Fruit fly (Drosophila melanogaster): ENCODE data around the gene CG34357.

CG34357 gene

DNA sequence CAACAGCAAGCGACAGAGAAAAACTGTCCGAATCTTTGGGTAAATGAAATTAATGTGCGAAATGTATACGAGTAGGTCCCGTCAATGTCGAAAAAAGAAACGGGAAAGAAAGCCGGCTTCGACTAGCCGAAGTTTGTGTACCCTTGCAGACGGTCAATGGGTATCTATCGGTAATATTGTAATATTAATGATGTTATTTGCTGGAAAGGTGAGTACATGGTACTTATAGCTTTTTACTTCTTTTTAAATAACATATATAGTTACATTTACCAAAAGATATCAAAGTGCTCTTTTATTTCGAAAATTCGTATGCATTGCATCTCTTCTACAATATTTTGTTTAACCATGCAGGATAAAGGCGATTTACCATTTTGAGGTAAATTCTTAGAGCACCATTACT is 81.9 kb downstream of the CG34357 start:
- no peak for TF ChIP-seq CTCF (optimal IDR thresholded peaks at IDR 0.05)
- no peak for TF ChIP-seq CG8478 (optimal IDR thresholded peaks at IDR 0.05)

DNA sequence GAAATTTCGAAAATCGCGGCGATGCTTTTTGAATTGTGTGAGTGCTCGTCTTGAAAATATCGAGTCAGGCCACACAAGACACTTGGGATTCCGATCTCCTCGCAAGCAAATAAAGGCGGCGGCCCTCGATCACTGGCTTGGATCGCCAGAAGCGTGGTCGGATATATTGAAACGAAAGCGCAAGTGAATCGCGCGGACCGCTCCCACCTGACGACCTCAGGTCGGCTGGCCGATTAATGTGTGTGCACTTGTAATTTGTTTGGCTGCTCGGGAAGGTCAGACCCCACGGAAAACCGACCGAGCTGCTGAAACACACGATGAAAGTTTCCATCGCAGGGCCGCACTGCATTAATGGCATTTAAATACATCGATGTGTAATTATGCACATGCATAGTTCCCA is 82.5 kb downstream of the CG34357 start:
- TF ChIP-seq CG8478 (optimal IDR thresholded peaks at IDR 0.05) (no peak), CTCF (optimal IDR thresholded peaks at IDR 0.05) (no peak)

DNA sequence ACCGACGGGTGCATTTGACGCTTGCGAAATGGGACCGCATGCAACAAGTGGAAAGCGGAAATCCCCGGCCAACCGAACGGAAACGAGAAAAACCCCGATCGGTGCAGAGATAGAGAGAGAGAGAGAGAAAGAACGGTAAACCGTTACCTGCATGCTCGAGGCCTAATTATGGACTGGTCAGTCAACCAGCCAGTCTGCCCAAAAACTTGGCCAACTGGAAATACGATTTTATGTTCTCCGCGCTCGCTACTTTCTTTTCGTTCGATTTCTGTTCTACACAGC is 85.2 kb downstream of the CG34357 start:
- TF ChIP-seq CTCF (optimal IDR thresholded peaks at IDR 0.05), result no peak
- no peak for TF ChIP-seq CG8478 (optimal IDR thresholded peaks at IDR 0.05)

DNA sequence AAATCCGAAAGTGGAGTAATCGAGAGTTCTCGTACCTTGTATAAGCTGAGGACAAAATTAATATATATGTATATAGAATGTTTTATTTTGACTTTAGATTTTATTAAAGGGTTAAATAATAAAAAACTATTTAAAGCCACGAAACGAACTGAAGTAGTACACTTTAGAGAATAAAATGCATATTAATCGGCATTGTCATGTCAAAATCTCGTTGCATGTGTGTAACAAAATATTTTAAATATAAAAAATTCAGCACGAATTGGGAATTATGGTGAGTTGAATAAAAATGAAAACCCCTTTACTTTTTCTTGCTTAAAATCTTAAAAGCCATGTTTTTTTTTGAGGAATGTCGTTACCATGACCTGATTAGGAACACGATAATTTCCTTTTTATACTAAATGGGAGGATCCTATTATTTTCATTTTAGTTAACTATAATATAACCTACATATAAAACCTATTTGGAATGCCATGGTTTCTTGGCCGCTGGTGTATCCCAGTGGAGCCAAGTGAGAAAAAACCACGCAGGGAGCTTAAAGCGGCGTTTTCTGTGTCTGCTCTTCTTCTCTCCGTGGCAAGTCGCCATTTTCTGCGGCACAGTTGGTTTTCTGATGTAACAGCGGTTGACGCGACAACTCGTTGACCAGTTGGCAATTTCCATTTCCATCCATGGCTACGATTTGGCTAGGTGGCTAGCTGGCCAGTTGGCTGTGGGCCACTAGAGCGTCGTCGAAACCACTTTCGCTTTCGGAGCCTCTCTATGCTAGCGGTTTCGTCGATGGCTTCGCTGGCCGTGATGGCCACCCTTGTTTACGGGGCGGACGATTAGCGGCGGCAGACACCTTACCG is 85.8 kb downstream of the CG34357 start:
- no peak for TF ChIP-seq CTCF (optimal IDR thresholded peaks at IDR 0.05)

DNA sequence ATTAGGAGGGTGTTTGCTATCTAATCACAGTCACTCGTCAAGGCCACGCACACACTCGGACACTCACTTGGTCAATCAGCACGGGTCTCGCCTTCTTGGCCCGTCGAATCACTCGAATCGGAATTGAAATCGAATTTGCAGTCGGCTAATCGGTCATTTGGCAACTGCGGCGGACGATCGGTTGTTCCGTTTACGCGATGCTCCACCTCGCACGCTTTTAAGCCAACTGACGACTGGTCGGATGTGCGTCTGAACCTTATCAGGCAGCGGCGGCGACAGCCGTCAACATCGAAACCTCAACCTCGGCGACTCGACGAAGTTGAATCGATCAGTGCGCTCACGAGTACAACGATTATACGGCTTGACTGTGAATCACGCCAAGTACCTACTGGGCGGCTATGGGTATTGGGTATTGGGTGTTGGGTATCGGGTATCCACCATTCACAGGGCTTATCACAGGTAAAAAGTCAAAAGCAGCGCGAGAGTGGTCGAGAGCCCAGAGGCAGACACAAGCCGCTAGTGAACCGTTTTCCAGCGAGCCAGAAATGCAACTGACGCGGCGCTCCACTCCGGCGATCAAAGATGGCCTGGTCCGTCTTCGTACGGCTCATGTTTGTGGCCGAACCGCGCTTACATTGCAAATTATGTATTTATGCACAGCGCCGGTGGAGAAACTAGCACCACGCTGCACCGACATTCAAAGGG is 86.7 kb downstream of the CG34357 start:
- TF ChIP-seq CG8478 (optimal IDR thresholded peaks at IDR 0.05) (no peak), CTCF (optimal IDR thresholded peaks at IDR 0.05) (no peak)

DNA sequence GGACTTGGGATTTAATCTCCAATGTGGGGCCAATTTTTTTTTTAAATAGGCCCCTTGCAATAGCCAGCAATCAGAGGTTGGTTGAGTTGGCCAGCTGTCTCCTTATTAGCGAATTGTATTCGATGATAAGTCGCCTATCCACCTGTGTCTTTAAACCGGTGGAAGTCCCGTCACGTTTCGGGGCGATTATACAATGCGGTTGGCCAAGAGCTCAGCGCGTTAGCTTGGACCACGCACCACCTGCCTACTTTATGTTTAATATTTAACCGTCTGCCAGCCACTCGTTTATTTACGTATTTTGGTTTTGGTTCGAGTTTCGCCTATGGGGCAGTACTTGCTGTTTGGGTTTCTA is 87.2 kb downstream of the CG34357 start:
- TF ChIP-seq CG8478 (optimal IDR thresholded peaks at IDR 0.05), result no peak
- TF ChIP-seq CTCF (optimal IDR thresholded peaks at IDR 0.05), result no peak

DNA sequence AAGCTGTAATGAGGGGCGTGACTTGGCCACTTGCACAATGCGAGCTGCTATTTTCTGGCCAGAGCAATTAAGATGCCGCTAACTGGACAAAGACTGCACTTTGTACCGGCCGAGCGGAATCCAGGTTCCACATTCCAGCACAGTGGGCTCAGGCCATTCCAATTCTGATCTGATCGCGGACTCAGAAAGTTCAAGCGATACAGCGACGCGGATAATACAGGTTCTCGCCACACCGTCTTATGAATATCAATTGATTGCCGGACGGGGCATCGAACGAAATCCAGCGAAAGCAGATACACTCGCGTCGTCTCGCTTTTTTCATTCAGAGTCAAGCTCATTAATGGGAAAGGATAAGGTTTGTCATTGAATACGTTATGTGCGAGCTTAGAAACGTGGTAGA is 88.9 kb downstream of the CG34357 start:
- no peak for TF ChIP-seq CG8478 (optimal IDR thresholded peaks at IDR 0.05)
- no peak for TF ChIP-seq CTCF (optimal IDR thresholded peaks at IDR 0.05)

DNA sequence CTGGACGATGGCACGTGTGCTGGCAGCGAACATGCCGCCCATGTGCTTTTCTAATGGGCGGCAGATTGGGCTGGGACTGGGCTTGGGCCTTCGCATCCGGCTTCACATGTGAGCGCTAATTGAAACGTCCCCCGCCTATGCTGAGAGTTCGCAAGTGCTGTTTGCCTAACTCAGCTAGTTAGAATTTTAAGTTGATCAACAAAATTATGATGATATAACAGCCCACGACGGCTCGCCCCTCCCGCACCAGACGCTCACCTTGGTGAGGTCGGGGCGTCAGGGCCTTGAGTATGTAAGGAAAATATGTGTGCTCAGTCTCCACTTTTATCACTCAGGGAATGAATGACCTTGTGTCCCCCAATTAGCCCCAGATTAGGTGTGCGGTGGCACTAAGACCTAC is 91.0 kb downstream of the CG34357 start:
- TF ChIP-seq CG8478 (optimal IDR thresholded peaks at IDR 0.05), result no peak
- TF ChIP-seq CTCF (optimal IDR thresholded peaks at IDR 0.05), result no peak

DNA sequence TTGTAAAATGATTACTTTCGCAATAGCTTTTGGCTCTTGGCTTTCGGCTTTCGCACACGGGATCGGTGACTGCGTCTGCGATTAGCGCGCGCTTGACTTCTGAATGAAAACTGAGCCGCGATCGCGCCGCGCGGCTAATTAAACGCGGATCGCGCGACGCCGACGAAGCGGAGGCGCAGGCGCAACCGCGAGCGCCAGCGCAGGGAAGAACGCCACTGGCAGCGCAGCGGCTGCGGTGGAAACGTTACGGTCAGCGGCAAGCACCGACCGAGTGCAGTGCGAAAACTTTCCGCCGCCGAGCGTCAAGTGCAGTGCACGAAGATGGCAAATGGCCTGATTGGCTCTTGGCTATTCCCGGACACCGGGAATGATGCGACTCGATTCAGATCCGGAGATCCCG is 95.1 kb downstream of the CG34357 start, which contains the start of gene CG31522:
CG31522 (minus strand) TSS at position 101 of the 400 bp plus-strand sequence.
- TF ChIP-seq CG8478 (optimal IDR thresholded peaks at IDR 0.05) (no peak), CTCF (optimal IDR thresholded peaks at IDR 0.05) (no peak)

DNA sequence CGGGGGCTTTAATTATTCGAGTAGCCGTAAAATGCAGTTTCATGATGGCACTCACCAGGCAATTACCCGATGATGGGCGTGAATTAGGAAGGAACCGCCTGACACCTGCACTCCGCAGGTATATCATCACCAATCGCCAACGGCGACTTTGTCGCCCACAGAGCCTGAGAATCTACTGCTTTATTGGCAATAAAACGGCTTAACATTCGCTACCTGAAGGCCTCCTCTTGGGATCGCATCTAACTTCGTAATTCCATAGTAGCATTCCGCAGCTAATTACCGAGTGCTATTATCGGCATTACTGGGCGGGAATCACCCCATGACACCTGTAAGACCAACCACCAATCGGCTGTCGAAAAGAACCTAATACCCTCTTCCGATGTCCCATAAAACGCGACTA is 99.6 kb downstream of the CG34357 start:
- no peak for TF ChIP-seq CG8478 (optimal IDR thresholded peaks at IDR 0.05)
- no peak for TF ChIP-seq CTCF (optimal IDR thresholded peaks at IDR 0.05)

DNA sequence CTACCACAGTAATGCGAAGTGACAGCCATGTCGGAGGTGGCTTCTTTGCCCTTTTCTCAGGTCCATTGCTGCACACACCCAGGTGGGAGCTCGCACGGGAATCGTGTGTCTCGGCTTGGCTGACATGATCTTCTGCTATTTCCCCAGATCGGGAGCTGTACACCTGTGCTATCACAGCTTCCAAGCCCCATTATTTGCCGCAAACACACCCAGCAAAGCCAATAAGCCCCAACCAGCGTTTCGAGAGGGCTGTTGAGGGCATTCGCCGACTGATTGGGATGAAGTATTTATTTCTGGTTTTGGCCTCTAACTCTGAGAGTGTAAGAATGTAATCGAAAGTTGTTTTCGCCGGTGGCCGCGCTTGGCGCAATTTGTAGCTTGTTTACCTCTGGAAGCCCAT is 100.2 kb downstream of the CG34357 start:
- TF ChIP-seq CTCF (optimal IDR thresholded peaks at IDR 0.05) (no peak), CG8478 (optimal IDR thresholded peaks at IDR 0.05) (no peak)

DNA sequence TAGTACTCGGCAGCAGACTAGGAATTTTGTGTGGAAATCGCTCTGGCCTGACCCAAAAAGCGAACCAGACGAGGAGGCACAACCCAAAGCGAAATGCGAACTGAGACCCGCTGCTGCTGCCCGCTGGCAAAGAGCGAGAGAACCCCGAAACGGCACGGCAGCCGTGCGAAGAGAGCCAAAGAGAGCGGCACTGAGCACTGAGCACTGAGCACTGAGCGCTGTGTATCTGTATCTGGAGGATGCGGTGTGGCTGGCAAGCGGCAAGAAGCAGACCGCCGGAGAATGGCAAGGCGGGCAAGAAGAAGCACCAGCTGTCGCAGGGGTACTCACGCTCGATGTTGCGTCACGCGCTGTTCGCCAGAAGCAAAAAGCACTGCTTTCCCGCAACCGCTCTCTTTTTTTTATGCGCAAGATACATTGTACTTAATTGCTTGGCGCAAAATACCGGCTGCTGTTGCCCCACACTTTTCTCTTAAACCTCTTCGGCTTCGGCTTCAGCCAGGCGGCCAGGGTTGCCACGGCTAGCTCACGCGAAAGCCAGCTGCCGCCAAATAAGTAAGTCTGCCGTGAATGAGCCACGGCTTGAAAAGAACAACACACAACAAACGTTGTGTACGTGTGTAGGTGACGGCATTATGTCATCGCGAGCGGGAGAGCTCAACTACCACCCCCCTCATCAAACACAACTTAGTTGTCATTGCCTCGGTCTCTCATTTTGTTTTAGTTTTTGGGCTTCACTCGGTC is 104.5 kb downstream of the CG34357 start:
- TF ChIP-seq CG8478 (optimal IDR thresholded peaks at IDR 0.05) (no peak), CTCF (optimal IDR thresholded peaks at IDR 0.05) (peak in 1 of 2 experiments; percentile 4)

DNA sequence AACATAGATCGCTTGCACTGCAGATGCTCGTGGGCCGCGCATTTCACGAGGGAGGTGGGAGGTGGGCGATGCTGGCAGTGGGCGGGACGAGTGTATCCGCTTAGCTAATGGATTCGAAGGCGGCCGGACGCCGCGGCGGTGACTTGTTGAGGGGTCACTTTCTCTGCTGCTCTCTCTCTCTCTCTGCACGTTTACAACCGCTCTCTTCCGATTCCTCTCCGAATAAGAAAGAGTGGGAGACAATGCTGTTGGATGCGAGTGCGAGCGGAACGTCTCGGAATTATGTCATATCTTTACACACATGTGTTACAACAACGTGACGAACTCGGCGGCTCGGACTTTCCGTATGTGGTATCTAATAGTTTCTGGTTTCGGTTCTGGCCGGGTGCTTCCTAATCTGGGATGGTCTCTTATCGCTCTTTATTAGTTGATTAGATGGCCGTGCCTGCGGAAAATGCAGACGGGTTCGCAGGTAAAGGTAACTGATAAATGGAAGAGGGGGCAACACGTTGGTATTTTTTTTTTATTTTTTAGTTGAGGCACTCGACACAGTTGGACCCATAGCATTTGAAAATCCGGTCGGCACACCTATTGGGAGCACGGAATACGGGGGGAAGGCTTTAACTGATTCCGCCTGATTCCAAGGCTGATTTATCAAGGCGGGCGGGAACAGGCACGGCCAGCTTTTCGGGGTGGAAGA is 105.4 kb downstream of the CG34357 start:
- TF ChIP-seq CTCF (optimal IDR thresholded peaks at IDR 0.05), result no peak
- TF ChIP-seq CG8478 (optimal IDR thresholded peaks at IDR 0.05), result no peak

DNA sequence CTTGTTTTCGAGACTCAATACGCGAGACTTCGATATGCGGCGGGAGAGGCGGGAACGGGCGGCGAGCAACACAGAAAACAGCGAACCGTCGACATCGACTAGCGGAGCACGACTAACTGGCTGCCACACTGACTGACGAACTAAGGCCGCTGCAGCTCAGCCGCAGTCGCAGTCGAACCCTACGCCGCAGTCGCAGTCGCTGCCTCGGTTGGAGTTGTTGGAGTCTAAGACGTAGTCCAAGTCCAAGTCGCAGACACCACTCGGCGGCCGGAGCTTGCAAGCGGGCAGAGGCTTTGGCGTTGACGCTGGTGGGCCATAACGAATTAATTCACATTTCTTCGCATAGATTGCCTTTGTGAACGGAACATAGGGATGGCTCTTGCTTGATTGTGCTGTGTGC is 107.1 kb downstream of the CG34357 start:
- TF ChIP-seq CTCF (optimal IDR thresholded peaks at IDR 0.05) (no peak), CG8478 (optimal IDR thresholded peaks at IDR 0.05) (no peak)

DNA sequence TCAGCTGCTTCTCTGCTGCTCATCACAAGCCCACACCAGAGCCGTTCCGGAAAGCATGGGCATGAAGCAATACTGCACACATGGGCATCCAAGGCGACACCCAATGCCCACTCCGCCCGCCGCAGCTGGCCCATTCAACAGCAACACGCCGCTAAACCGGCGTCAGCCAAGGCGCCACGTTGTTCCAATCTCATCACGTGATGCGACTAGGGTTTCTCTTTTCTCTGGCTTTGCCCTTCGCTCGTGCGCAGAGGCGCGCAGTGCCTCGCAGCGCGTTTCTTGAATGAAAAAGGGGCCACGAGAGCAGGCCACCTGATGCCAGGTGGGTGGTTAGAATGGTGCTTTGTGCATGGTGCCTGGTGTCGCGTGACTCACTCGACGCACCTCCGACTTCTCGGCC is 108.6 kb downstream of the CG34357 start:
- TF ChIP-seq CTCF (optimal IDR thresholded peaks at IDR 0.05) (no peak), CG8478 (optimal IDR thresholded peaks at IDR 0.05) (no peak)

Measured in S2 (cell line).